Worm (Caenorhabditis elegans) whole organism, L2 larva: Measurements from ENCODE around the gene B0222.15.

Experiments
- C34F6.9 ChIP-seq: fragments of 150-350 bp; optimal IDR thresholded peaks from 2 replicates; lab custom pipeline; 2014; ENCODE audit warnings: missing biosample characterization, missing genetic modification characterization
- R02D3.7 ChIP-seq: fragments of 150-350 bp; optimal IDR thresholded peaks from 2 replicates; lab custom pipeline; 2014; ENCODE audit warnings: missing biosample characterization, missing genetic modification characterization
- alr-1 ChIP-seq: fragments of 150-350 bp; optimal IDR thresholded peaks from 2 replicates; lab custom pipeline; 2014; ENCODE audit warnings: missing biosample characterization, missing genetic modification characterization
- ama-1 ChIP-seq: fragments of 150-350 bp; optimal IDR thresholded peaks from 2 replicates; lab custom pipeline; 2018; ENCODE audit warnings: inconsistent platforms
- ceh-16 ChIP-seq: fragments of 150-350 bp; optimal IDR thresholded peaks from 2 replicates; lab custom pipeline; 2014; ENCODE audit warnings: missing biosample characterization, missing genetic modification characterization
- crh-2 ChIP-seq: sonication (generic microtip); optimal IDR thresholded peaks from 2 replicates; lab custom pipeline; 2017; ENCODE audit warnings: missing biosample characterization, missing genetic modification characterization
- dmd-4 ChIP-seq: sonication (generic microtip); optimal IDR thresholded peaks from 2 replicates; lab custom pipeline; 2017; ENCODE audit warnings: missing biosample characterization, missing genetic modification characterization
- egl-27 ChIP-seq: sonication (generic microtip); optimal IDR thresholded peaks from 3 replicates; lab custom pipeline; 2017; ENCODE audit warnings: missing biosample characterization, missing genetic modification reagents, missing genetic modification characterization
- elt-1 ChIP-seq: fragments of 150-350 bp; optimal IDR thresholded peaks from 2 replicates; lab custom pipeline; 2014; ENCODE audit warnings: missing biosample characterization, missing genetic modification characterization
- fos-1 ChIP-seq: fragments of 150-350 bp; optimal IDR thresholded peaks from 2 replicates; lab custom pipeline; 2014; ENCODE audit warnings: missing biosample characterization, missing genetic modification characterization
- gmeb-1 ChIP-seq: fragments of 150-350 bp; optimal IDR thresholded peaks from 2 replicates; lab custom pipeline; 2014; ENCODE audit warnings: missing biosample characterization, missing genetic modification characterization
- lin-13 ChIP-seq: fragments of 150-350 bp; optimal IDR thresholded peaks from 2 replicates; lab custom pipeline; 2014; ENCODE audit warnings: missing biosample characterization, missing genetic modification reagents, missing genetic modification characterization
- lsy-2 ChIP-seq, 2 experiments: fragments of 150-350 bp in 1 of 2; sonication (generic microtip) in 1 of 2; optimal IDR thresholded peaks; 2 replicates each; lab custom pipeline; 2014 to 2017; ENCODE audit warnings: missing biosample characterization in 2 of 2, missing genetic modification characterization in 2 of 2
- mdl-1 ChIP-seq, 2 experiments: fragments of 150-350 bp in 1 of 2; sonication (generic microtip) in 1 of 2; optimal IDR thresholded peaks; 2 replicates each; lab custom pipeline; 2017; ENCODE audit warnings: missing biosample characterization in 2 of 2, missing genetic modification characterization in 2 of 2
- nhr-10 ChIP-seq: sonication (generic microtip); optimal IDR thresholded peaks from 2 replicates; lab custom pipeline; 2017; ENCODE audit warnings: missing biosample characterization, missing genetic modification characterization
- nhr-11 ChIP-seq: fragments of 150-350 bp; optimal IDR thresholded peaks from 2 replicates; lab custom pipeline; 2014; ENCODE audit warnings: missing biosample characterization, missing genetic modification characterization
- nhr-12 ChIP-seq: fragments of 150-350 bp; optimal IDR thresholded peaks from 2 replicates; lab custom pipeline; 2014; ENCODE audit warnings: missing biosample characterization, missing genetic modification characterization
- nhr-129 ChIP-seq: fragments of 150-350 bp; optimal IDR thresholded peaks from 2 replicates; lab custom pipeline; 2014; ENCODE audit warnings: missing biosample characterization, missing genetic modification characterization
- nhr-21 ChIP-seq: fragments of 150-350 bp; optimal IDR thresholded peaks from 2 replicates; lab custom pipeline; 2014; ENCODE audit warnings: missing biosample characterization, missing genetic modification characterization
- nhr-25 ChIP-seq: fragments of 150-350 bp; sonication (generic microtip); optimal IDR thresholded peaks from 3 replicates; lab custom pipeline; 2014; ENCODE audit warnings: missing biosample characterization, missing genetic modification characterization
- peb-1 ChIP-seq: fragments of 150-350 bp; optimal IDR thresholded peaks from 2 replicates; lab custom pipeline; 2014; ENCODE audit warnings: missing biosample characterization, missing genetic modification characterization
- sma-3 ChIP-seq: sonication (generic microtip); optimal IDR thresholded peaks from 2 replicates; lab custom pipeline; 2016; ENCODE audit warnings: missing genetic modification reagents, missing genetic modification characterization, missing compliant biosample characterization
- sma-9 ChIP-seq, 2 experiments: fragments of 150-350 bp in 1 of 2; sonication (generic microtip) in 1 of 2; optimal IDR thresholded peaks; 2 replicates each; lab custom pipeline; 2014 to 2016; ENCODE audit warnings: missing genetic modification characterization in 2 of 2, mild to moderate bottlenecking in 1 of 2, missing biosample characterization in 1 of 2, missing compliant biosample characterization in 1 of 2, missing genetic modification reagents in 1 of 2, moderate library complexity in 1 of 2
- snpc-4 ChIP-seq: fragments of 150-350 bp; optimal IDR thresholded peaks from 2 replicates; lab custom pipeline; 2014; ENCODE audit warnings: missing biosample characterization, missing genetic modification characterization
- zag-1 ChIP-seq: fragments of 150-350 bp; optimal IDR thresholded peaks from 2 replicates; lab custom pipeline; 2014; ENCODE audit warnings: missing biosample characterization, missing genetic modification characterization
- ztf-11 ChIP-seq: sonication (generic microtip); optimal IDR thresholded peaks from 2 replicates; lab custom pipeline; 2017; ENCODE audit warnings: missing biosample characterization, missing genetic modification characterization
- ztf-4 ChIP-seq: fragments of 150-350 bp; optimal IDR thresholded peaks from 2 replicates; lab custom pipeline; 2014; ENCODE audit warnings: missing biosample characterization, missing genetic modification characterization

B0222.15 gene

ce11 chrV:9155616-9156015, 963 bp downstream of the B0222.15 start:
- TF ChIP-seq crh-2 (tag; lab: Kevin White, UChicago): no peak
- no peak for TF ChIP-seq alr-1 (tag; lab: Kevin White, UChicago)

ce11 chrV:9154772-9155171, 1.8 kb downstream of the B0222.15 start, which contains the start of gene B0222.5:
Gene B0222.5 (minus strand): TSS chrV:9154872.
- no peak for TF ChIP-seq crh-2 (tag; lab: Kevin White, UChicago)
- no peak for TF ChIP-seq ztf-11
- TF ChIP-seq nhr-12 (tag; lab: Kevin White, UChicago): no peak
- no peak for TF ChIP-seq elt-1

- TF ChIP-seq ceh-16 (tag; lab: Kevin White, UChicago) (no peak), sma-9 (GFP tag; optimal IDR thresholded peaks at IDR 0.05; lab: Kevin White, UChicago) (peak; percentile 67), sma-9 (tag; optimal IDR thresholded peaks at IDR 0.05; lab: Kevin White, UChicago) (no peak)
Observed at ce11 chrV:9152339-9152738, 4.2 kb downstream of the B0222.15 start.

- TF ChIP-seq sma-9 (GFP tag; optimal IDR thresholded peaks at IDR 0.05; lab: Kevin White, UChicago): peak; percentile 54
- no peak for TF ChIP-seq sma-9 (tag; optimal IDR thresholded peaks at IDR 0.05; lab: Kevin White, UChicago)
- no peak for TF ChIP-seq lin-13 (GFP tag; lab: Kevin White, UChicago)
Observed at ce11 chrV:9148151-9148550, 8.4 kb downstream of the B0222.15 start.

- no peak for TF ChIP-seq ztf-4
- TF ChIP-seq nhr-129: peak; percentile 23
- TF ChIP-seq lsy-2 (tag; optimal IDR thresholded peaks at IDR 0.05; lab: Kevin White, UChicago): no peak
- TF ChIP-seq nhr-25 (tag; lab: Kevin White, UChicago): peak; percentile 47
- TF ChIP-seq sma-3 (GFP tag; lab: Kevin White, UChicago): peak; percentile 29
- peak; percentile 35 for TF ChIP-seq sma-9 (GFP tag; optimal IDR thresholded peaks at IDR 0.05; lab: Kevin White, UChicago)
- no peak for TF ChIP-seq sma-9 (tag; optimal IDR thresholded peaks at IDR 0.05; lab: Kevin White, UChicago)
- peak; percentile 50 for TF ChIP-seq nhr-21 (tag; lab: Kevin White, UChicago)
Observed at ce11 chrV:9146849-9147557, 9.6 kb downstream of the B0222.15 start, which contains the start of gene spl-2. Gene spl-2 (minus strand): TSS chrV:9146899.

ce11 chrV:9146196-9146595, 10.4 kb downstream of the B0222.15 start:
- TF ChIP-seq nhr-25 (tag; lab: Kevin White, UChicago) (no peak), sma-9 (GFP tag; optimal IDR thresholded peaks at IDR 0.05; lab: Kevin White, UChicago) (peak; percentile 2), sma-9 (tag; optimal IDR thresholded peaks at IDR 0.05; lab: Kevin White, UChicago) (no peak), fos-1 (peak; percentile 16), gmeb-1 (tag; lab: Kevin White, UChicago) (peak; percentile 22), mdl-1 (tag; optimal IDR thresholded peaks at IDR 0.05; lab: Kevin White, UChicago) (no peak), C34F6.9 (tag; lab: Kevin White, UChicago) (no peak)

- TF ChIP-seq nhr-21 (tag; lab: Kevin White, UChicago) (peak; percentile 33), ama-1 (lab: Kevin White, UChicago) (no peak), sma-9 (GFP tag; optimal IDR thresholded peaks at IDR 0.05; lab: Kevin White, UChicago) (peak; percentile 60), sma-9 (tag; optimal IDR thresholded peaks at IDR 0.05; lab: Kevin White, UChicago) (no peak), sma-3 (GFP tag; lab: Kevin White, UChicago) (peak; percentile 31)
- TF ChIP-seq, all 48 proteins: peak for 3
Observed at ce11 chrV:9143896-9144295, 12.7 kb downstream of the B0222.15 start.

- TF ChIP-seq egl-27 (tag; lab: Kevin White, UChicago) (no peak), peb-1 (tag; lab: Kevin White, UChicago) (no peak), R02D3.7 (tag; lab: Kevin White, UChicago) (no peak), ceh-16 (tag; lab: Kevin White, UChicago) (no peak), alr-1 (tag; lab: Kevin White, UChicago) (no peak), snpc-4 (tag; lab: Kevin White, UChicago) (no peak), zag-1 (tag; lab: Kevin White, UChicago) (no peak), ztf-4 (no peak), dmd-4 (no peak), nhr-12 (tag; lab: Kevin White, UChicago) (no peak), nhr-11 (tag; lab: Kevin White, UChicago) (no peak), nhr-10 (tag; lab: Kevin White, UChicago) (no peak), nhr-25 (tag; lab: Kevin White, UChicago) (no peak)
Observed at ce11 chrV:9141297-9141696, 15.3 kb downstream of the B0222.15 start, which contains the start of gene pitr-3. Gene pitr-3 (minus strand): TSS chrV:9141397.
